Worm (Caenorhabditis elegans): ENCODE measurements around the gene tkr-2.

ce11 chrIV:6227974-6228373 lies 26.1 kb downstream of the tkr-2 start, which contains the start of gene C49A9.1:
- TF ChIP-seq R02D3.7 (tag; optimal IDR thresholded peaks at IDR 0.05) (no peak), snpc-4 (tag; optimal IDR thresholded peaks at IDR 0.05) (no peak)
